Worm (Caenorhabditis elegans): ENCODE results near the gene C15F1.8.
A peak's percentile ranks its signal among the peaks of the same experiment; 100 is the strongest.

Gene C15F1.8

DNA sequence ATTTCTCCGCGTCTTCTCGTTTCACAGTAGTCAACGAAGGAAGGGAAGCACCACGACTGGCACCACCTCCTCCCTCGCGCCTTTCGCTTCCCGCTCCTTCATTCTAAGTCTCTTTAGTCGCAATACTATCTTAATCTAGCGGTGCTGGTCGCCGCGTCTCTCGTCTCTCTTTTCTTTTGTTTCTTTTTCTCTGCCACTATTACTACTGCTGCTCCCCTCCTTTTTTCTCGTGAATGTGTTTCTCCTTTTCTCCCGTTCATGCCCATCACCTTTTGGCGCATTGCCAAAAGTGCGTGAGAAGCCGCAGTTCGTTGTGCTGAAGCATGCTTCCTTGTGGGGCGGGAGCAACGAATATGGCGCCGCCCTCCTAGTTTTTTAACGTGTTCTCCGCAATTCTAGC is 51.1 kb downstream of the C15F1.8 start (continued):
- TF ChIP-seq ZK546.5 (tag; optimal IDR thresholded peaks at IDR 0.05) = no peak
- peak; percentile 23; the same call in 1 of the 2 replicates for TF ChIP-seq arid-1 (GFP tag; conservative IDR thresholded peaks at IDR 0.05)
- TF ChIP-seq php-3 (GFP tag; IDR thresholded peaks at IDR 0.05) = peak; percentile 63; the same call in 1 of the 2 replicates
- TF ChIP-seq sdz-12 (GFP tag; optimal IDR thresholded peaks at IDR 0.05) = no peak
- TF ChIP-seq nhr-6 (tag; optimal IDR thresholded peaks at IDR 0.05) = no peak
- TF ChIP-seq tra-1 (GFP tag; IDR thresholded peaks at IDR 0.05) = peak; percentile 82
- peak; percentile 18 to 74 for TF ChIP-seq hif-1 (tag; optimal IDR thresholded peaks at IDR 0.05)
- TF ChIP-seq T20F7.1 (GFP tag; optimal IDR thresholded peaks at IDR 0.05) = peak; percentile 64
- no peak for TF ChIP-seq daf-12 (tag; optimal IDR thresholded peaks at IDR 0.05)
- TF ChIP-seq nhr-102 (tag; optimal IDR thresholded peaks at IDR 0.05) = peak; percentile 47
- no peak for TF ChIP-seq ceh-44 (GFP tag; IDR thresholded peaks at IDR 0.05)
- TF ChIP-seq duxl-1 (tag; optimal IDR thresholded peaks at IDR 0.05; ENCODE audit: poor library complexity) = no peak
- no peak for TF ChIP-seq aly-2 (tag; optimal IDR thresholded peaks at IDR 0.05)
- no peak for TF ChIP-seq saeg-2 (GFP tag; IDR thresholded peaks at IDR 0.05)
- TF ChIP-seq jun-1 (tag; optimal IDR thresholded peaks at IDR 0.05) = peak; percentile 44
- TF ChIP-seq daf-16 (GFP tag; optimal IDR thresholded peaks at IDR 0.05) = peak; percentile 18 to 40
- peak; percentile 69 for TF ChIP-seq daf-16 (tag; optimal IDR thresholded peaks at IDR 0.05)
- TF ChIP-seq unc-62 (GFP tag; optimal IDR thresholded peaks at IDR 0.05 in 1 of 2) = no peak
- no peak for TF ChIP-seq unc-62 (tag; optimal IDR thresholded peaks at IDR 0.05)
- peak; percentile 83 for TF ChIP-seq mes-2 (tag; optimal IDR thresholded peaks at IDR 0.05; ENCODE audit: poor library complexity, severe bottlenecking)
- no peak for TF ChIP-seq T26A8.4 (GFP tag; IDR thresholded peaks at IDR 0.05)
- peak; percentile 0 for TF ChIP-seq ceh-32 (tag; optimal IDR thresholded peaks at IDR 0.05; ENCODE audit: poor library complexity)
- TF ChIP-seq snpc-1.2 (GFP tag; IDR thresholded peaks at IDR 0.05) = no peak
- TF ChIP-seq ceh-28 (tag; optimal IDR thresholded peaks at IDR 0.05) = peak; percentile 34
- TF ChIP-seq vab-7 (GFP tag; IDR thresholded peaks at IDR 0.05) = no peak
- TF ChIP-seq nhr-237 (tag; optimal IDR thresholded peaks at IDR 0.05) = no peak
- TF ChIP-seq lin-15B (tag; optimal IDR thresholded peaks at IDR 0.05) = no peak
- no peak for TF ChIP-seq mxl-2 (GFP tag; conservative IDR thresholded peaks at IDR 0.05)
- peak; percentile 72 for TF ChIP-seq ctbp-1 (GFP tag; IDR thresholded peaks at IDR 0.05)
- TF ChIP-seq ztf-11 (tag; optimal IDR thresholded peaks at IDR 0.05) = no peak
- TF ChIP-seq F37D6.2 (tag; optimal IDR thresholded peaks at IDR 0.05) = peak; percentile 44
- no peak for TF ChIP-seq ces-1 (GFP tag; optimal IDR thresholded peaks at IDR 0.05)
- peak; percentile 75 for TF ChIP-seq nhr-48 (tag; optimal IDR thresholded peaks at IDR 0.05)
- peak; percentile 94 for TF ChIP-seq hlh-11 (tag; optimal IDR thresholded peaks at IDR 0.05)
- TF ChIP-seq ama-1 (optimal IDR thresholded peaks at IDR 0.05) = no peak
- peak; percentile 56 for TF ChIP-seq nhr-77 (tag; optimal IDR thresholded peaks at IDR 0.05)
- peak; percentile 46 for TF ChIP-seq dpl-1 (GFP tag; optimal IDR thresholded peaks at IDR 0.05)
- peak; percentile 68 for TF ChIP-seq pqm-1 (tag; optimal IDR thresholded peaks at IDR 0.05)
- no peak for TF ChIP-seq lin-39 (tag; optimal IDR thresholded peaks at IDR 0.05)
- TF ChIP-seq dmd-6 (GFP tag; IDR thresholded peaks at IDR 0.05) = peak; percentile 83
- TF ChIP-seq daf-8 (GFP tag; IDR thresholded peaks at IDR 0.05) = no peak
- peak; percentile 94 for TF ChIP-seq hlh-30 (tag; optimal IDR thresholded peaks at IDR 0.05; ENCODE audit: insufficient read depth)
- no peak for TF ChIP-seq cey-2 (tag; optimal IDR thresholded peaks at IDR 0.05; ENCODE audit: borderline replicate concordance, insufficient read depth)
- no peak for TF ChIP-seq dmd-8 (GFP tag; IDR thresholded peaks at IDR 0.05)
- TF ChIP-seq Y105C5A.15 (GFP tag; IDR thresholded peaks at IDR 0.05) = no peak
- peak; percentile 68 for TF ChIP-seq set-16 (GFP tag; IDR thresholded peaks at IDR 0.05)
- no peak for TF ChIP-seq skn-1 (tag; optimal IDR thresholded peaks at IDR 0.05)
- TF ChIP-seq madf-9 (GFP tag; conservative IDR thresholded peaks at IDR 0.05) = peak; percentile 31; the same call in 1 of the 2 replicates
- peak; percentile 83 for TF ChIP-seq rbr-2 (tag; optimal IDR thresholded peaks at IDR 0.05)
- peak; percentile 56 for TF ChIP-seq lin-13 (GFP tag; optimal IDR thresholded peaks at IDR 0.05)
- no peak for TF ChIP-seq tag-97 (GFP tag; IDR thresholded peaks at IDR 0.05)
- no peak for TF ChIP-seq mdt-29 (GFP tag; IDR thresholded peaks at IDR 0.05)
